Fruit fly (Drosophila melanogaster) Kc167 (cell line): ENCODE measurements around the gene CG13005.

Source experiments
- Myc ChIP-seq: fragments of >200 bp; optimal IDR thresholded peaks from 2 replicates; lab custom pipeline; 2017; ENCODE audit warnings: missing external identifiers
- Sin3A ChIP-seq: fragments of >200 bp; optimal IDR thresholded peaks from 2 replicates; lab custom pipeline; 2018; ENCODE audit warnings: missing external identifiers
- h ChIP-seq: fragments of >200 bp; optimal IDR thresholded peaks from 3 replicates; lab custom pipeline; 2018; ENCODE audit warnings: missing external identifiers
- insv ChIP-seq: fragments of >200 bp; optimal IDR thresholded peaks from 3 replicates; lab custom pipeline; 2018; ENCODE audit warnings: missing external identifiers
- psq ChIP-seq: fragments of >200 bp; optimal IDR thresholded peaks from 2 replicates; lab custom pipeline; 2017; ENCODE audit warnings: missing external identifiers
- ttk ChIP-seq: sonication (Bioruptor generic); optimal IDR thresholded peaks from 2 replicates; lab custom pipeline; 2017; ENCODE audit warnings: missing external identifiers

- TF ChIP-seq insv (lab: Kevin White, UChicago), result no peak
- TF ChIP-seq ttk, result no peak
- no peak for TF ChIP-seq h
- TF ChIP-seq Sin3A, result no peak
- TF ChIP-seq psq (lab: Kevin White, UChicago), result no peak
- TF ChIP-seq Myc (lab: Kevin White, UChicago), result no peak
Measured at dm6 chrX:16815168-16815567, 11.7 kb downstream of the CG13005 start.
